Fruit fly (Drosophila melanogaster): Measurements from ENCODE around the gene NP15.6.

NP15.6 gene

DNA sequence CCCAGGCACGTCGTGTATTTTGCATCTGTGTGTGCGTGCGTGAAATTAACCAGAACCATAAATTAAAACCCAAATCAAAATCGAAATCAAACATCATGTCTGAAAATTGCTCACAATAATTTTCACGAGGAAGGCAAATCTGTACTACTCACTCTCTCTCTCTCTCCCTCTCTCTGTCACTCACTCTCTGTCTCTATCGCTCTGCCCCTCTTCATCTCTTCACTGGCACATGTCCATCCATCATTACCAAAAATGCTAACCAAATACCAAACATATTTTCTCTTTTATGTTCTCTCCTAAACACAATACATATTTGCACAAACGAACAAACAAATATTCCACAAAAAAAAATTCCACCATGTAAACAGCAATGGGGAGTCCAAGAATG, 11.8 kb upstream of the NP15.6 start (continued):
- TF ChIP-seq sima (GFP tag; optimal IDR thresholded peaks at IDR 0.05), result no peak
- TF ChIP-seq Trl (optimal IDR thresholded peaks at IDR 0.05), result peak in 1 of 2 experiments; percentile 57
- no peak for TF ChIP-seq Trl (GFP tag; optimal IDR thresholded peaks at IDR 0.05)
- TF ChIP-seq CG8359 (GFP tag; optimal IDR thresholded peaks at IDR 0.05; ENCODE audit: borderline replicate concordance), result no peak
- TF ChIP-seq Elba2 (GFP tag; optimal IDR thresholded peaks at IDR 0.05), result no peak

DNA sequence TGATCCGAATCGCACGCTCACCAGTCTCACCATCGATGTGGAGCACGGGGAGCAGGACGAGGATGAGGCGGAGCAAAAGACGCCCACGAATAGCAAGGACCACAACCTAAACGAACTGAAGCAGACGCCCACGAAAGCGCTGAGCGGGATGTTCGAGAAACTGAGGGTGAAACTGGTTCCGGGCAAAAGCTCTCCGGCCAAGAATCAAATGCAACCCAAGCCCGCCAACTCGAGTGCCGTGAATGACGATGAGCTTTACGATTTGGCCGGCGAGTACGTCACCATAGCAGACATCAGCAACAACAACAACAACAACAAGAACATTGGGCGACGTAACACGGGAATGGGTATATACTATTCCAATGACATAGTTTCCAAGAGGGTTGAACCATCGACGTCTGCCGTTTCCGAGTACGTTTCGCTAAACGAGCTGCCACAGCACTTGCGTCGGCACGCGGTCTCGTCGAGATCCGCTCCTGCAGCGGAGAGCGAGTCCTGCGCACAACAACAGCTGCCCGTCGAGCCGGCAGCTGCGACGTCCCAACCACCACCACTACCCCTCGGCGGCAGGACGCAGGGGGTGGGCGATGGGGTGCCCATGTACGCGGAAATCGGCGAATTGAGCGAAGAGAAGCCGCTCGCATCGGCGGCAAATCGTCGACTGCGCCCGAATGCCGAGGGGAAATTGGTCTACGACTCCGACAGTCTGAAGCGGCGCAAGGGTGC, 9.7 kb upstream of the NP15.6 start:
- TF ChIP-seq ERR (GFP tag; optimal IDR thresholded peaks at IDR 0.05) (no peak), CTCF (GFP tag; optimal IDR thresholded peaks at IDR 0.05) (peak; percentile 85), sqz (GFP tag; optimal IDR thresholded peaks at IDR 0.05) (no peak), chinmo (GFP tag; IDR thresholded peaks at IDR 0.05; ENCODE audit: partially characterized antibody) (0 out of 4 replicates have a peak, but pooled peaks have one; percentile 39), CG6813 (GFP tag; optimal IDR thresholded peaks at IDR 0.05) (no peak), lilli (GFP tag; optimal IDR thresholded peaks at IDR 0.05) (no peak), Vsx1 (GFP tag; optimal IDR thresholded peaks at IDR 0.05) (no peak), CG34224 (GFP tag; IDR thresholded peaks at IDR 0.05; ENCODE audit: partially characterized antibody) (0 out of 3 replicates have a peak, but pooled peaks have one; percentile 9), CG6683 (GFP tag; optimal IDR thresholded peaks at IDR 0.05) (no peak), Dip2 (GFP tag; IDR thresholded peaks at IDR 0.05) (no peak), Neu2 (GFP tag; optimal IDR thresholded peaks at IDR 0.05; ENCODE audit: borderline replicate concordance) (no peak), row (GFP tag; IDR thresholded peaks at IDR 0.05) (peak; percentile 42; the same call in 2 of the 3 replicates), CG31365 (tag; optimal IDR thresholded peaks at IDR 0.05) (no peak), gfzf (GFP tag; optimal IDR thresholded peaks at IDR 0.05) (no peak), sens-2 (GFP tag; IDR thresholded peaks at IDR 0.05) (no peak), pzg (GFP tag; optimal IDR thresholded peaks at IDR 0.05) (peak; percentile 26), seq (GFP tag; IDR thresholded peaks at IDR 0.05) (peak; percentile 84), CG3407 (GFP tag; optimal IDR thresholded peaks at IDR 0.05) (no peak), CkIIα-i1 (GFP tag; IDR thresholded peaks at IDR 0.05) (no peak), Spps (tag; optimal IDR thresholded peaks at IDR 0.05) (no peak), Pdp1 (GFP tag; optimal IDR thresholded peaks at IDR 0.05) (peak in 1 of 2 experiments; percentile 48), CG6765 (GFP tag; optimal IDR thresholded peaks at IDR 0.05) (no peak), CG18011 (GFP tag; optimal IDR thresholded peaks at IDR 0.05) (no peak), CG11504 (tag; optimal IDR thresholded peaks at IDR 0.05) (peak; percentile 87), CG12942 (GFP tag; optimal IDR thresholded peaks at IDR 0.05) (no peak), sr (GFP tag; IDR thresholded peaks at IDR 0.05) (peak; percentile 51; the same call in 2 of the 3 replicates), ewg (GFP tag; optimal IDR thresholded peaks at IDR 0.05) (peak; percentile 95), CG17612 (GFP tag; IDR thresholded peaks at IDR 0.05) (no peak), Bgb (GFP tag; IDR thresholded peaks at IDR 0.05; ENCODE audit: partially characterized antibody) (peak; percentile 34; the same call in 1 of the 2 replicates), CG10431 (GFP tag; optimal IDR thresholded peaks at IDR 0.05) (peak; percentile 83), sd (tag; optimal IDR thresholded peaks at IDR 0.05) (peak; percentile 36), Hmr (GFP tag; optimal IDR thresholded peaks at IDR 0.05) (peak; percentile 3), CG14014 (GFP tag; IDR thresholded peaks at IDR 0.05) (no peak), CG14667 (GFP tag; IDR thresholded peaks at IDR 0.05) (no peak), Mes4 (GFP tag; optimal IDR thresholded peaks at IDR 0.05) (no peak), chif (GFP tag; optimal IDR thresholded peaks at IDR 0.05) (no peak), pita (GFP tag; optimal IDR thresholded peaks at IDR 0.05) (peak; percentile 18), insv (GFP tag; optimal IDR thresholded peaks at IDR 0.05) (no peak), Kr (GFP tag; optimal IDR thresholded peaks at IDR 0.05) (no peak), nerfin-1 (tag; optimal IDR thresholded peaks at IDR 0.05) (peak; percentile 97), sob (GFP tag; IDR thresholded peaks at IDR 0.05) (0 out of 2 replicates have a peak, but pooled peaks have one; percentile 15), crol (GFP tag; IDR thresholded peaks at IDR 0.05) (peak; percentile 82), CG2199 (GFP tag; IDR thresholded peaks at IDR 0.05) (no peak)

All from whole organism, embryonic.